Worm (Caenorhabditis elegans): Measurements from ENCODE around the gene nlp-67.
A peak's percentile ranks its signal among the peaks of the same experiment; 100 is the strongest.

The nlp-67 gene

ce11 chrX:16184069-16184468 lies at the start of gene nlp-67:
Gene nlp-67 (plus strand): TSS chrX:16184369.
- TF ChIP-seq ama-1 (optimal IDR thresholded peaks at IDR 0.05) (no peak), php-3 (GFP tag; IDR thresholded peaks at IDR 0.05) (0 out of 2 replicates have a peak, but pooled peaks have one; percentile 16), aha-1 (tag) (peak; percentile 2), zfp-3 (GFP tag; conservative IDR thresholded peaks at IDR 0.05) (no peak), egl-43 (GFP tag; IDR thresholded peaks at IDR 0.05) (0 out of 2 replicates have a peak, but pooled peaks have one; percentile 40)

ce11 chrX:16140822-16141221 lies 43.3 kb upstream of the nlp-67 start:
- no peak for TF ChIP-seq fkh-10 (GFP tag; optimal IDR thresholded peaks at IDR 0.05)
- peak in 1 of 2 experiments; percentile 92 for TF ChIP-seq unc-62 (GFP tag; optimal IDR thresholded peaks at IDR 0.05 in 1 of 2)
- TF ChIP-seq unc-62 (tag; optimal IDR thresholded peaks at IDR 0.05): no peak

DNA sequence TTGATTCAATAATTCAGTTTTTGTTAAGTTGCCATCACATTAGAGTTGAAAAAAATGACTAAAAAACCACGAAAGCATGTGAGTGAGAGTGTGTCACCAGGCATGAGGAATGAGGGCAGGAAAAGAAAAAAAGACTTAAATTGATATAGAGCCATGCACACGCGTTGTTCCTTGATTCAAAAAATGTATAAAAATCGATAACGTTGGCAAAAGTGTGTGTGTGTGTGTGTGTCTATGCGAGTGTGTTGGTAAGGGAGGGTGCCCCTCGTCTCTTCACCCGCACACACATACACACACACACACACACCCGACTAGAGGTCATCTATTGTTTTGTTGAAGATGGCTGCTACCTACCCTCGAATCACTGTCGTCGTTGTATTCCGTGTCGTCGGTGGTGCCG lies 40.3 kb upstream of the nlp-67 start:
- TF ChIP-seq mes-2 (tag; optimal IDR thresholded peaks at IDR 0.05; ENCODE audit: poor library complexity, severe bottlenecking) (peak; percentile 20), tag-97 (GFP tag; IDR thresholded peaks at IDR 0.05) (no peak), arid-1 (GFP tag; conservative IDR thresholded peaks at IDR 0.05) (no peak), hlh-30 (tag; optimal IDR thresholded peaks at IDR 0.05; ENCODE audit: insufficient read depth) (peak; percentile 56), hif-1 (tag; optimal IDR thresholded peaks at IDR 0.05) (peak in 1 of 2 experiments; percentile 20), hmg-1.1 (GFP tag; IDR thresholded peaks at IDR 0.05) (0 out of 2 replicates have a peak, but pooled peaks have one; percentile 38), ceh-62 (tag; optimal IDR thresholded peaks at IDR 0.05) (no peak), pha-4 (GFP tag; IDR thresholded peaks at IDR 0.05) (no peak), pha-4 (tag; optimal IDR thresholded peaks at IDR 0.05) (no peak), ceh-28 (tag; optimal IDR thresholded peaks at IDR 0.05) (peak; percentile 31), hlh-11 (tag; optimal IDR thresholded peaks at IDR 0.05) (peak; percentile 35), lin-29 (GFP tag; IDR thresholded peaks at IDR 0.05) (no peak), dve-1 (tag; optimal IDR thresholded peaks at IDR 0.05; ENCODE audit: insufficient read depth) (peak; percentile 42), ceh-44 (GFP tag; IDR thresholded peaks at IDR 0.05) (no peak), ZK337.2 (GFP tag; IDR thresholded peaks at IDR 0.05) (no peak), mep-1 (tag; optimal IDR thresholded peaks at IDR 0.05) (peak; percentile 26), aha-1 (tag) (no peak), nhr-111 (GFP tag; optimal IDR thresholded peaks at IDR 0.05) (no peak), nhr-28 (tag; optimal IDR thresholded peaks at IDR 0.05) (peak; percentile 60), ama-1 (optimal IDR thresholded peaks at IDR 0.05) (no peak), lsy-2 (tag; optimal IDR thresholded peaks at IDR 0.05) (no peak), nhr-25 (tag; optimal IDR thresholded peaks at IDR 0.05; ENCODE audit: borderline replicate concordance, insufficient read depth) (no peak)

DNA sequence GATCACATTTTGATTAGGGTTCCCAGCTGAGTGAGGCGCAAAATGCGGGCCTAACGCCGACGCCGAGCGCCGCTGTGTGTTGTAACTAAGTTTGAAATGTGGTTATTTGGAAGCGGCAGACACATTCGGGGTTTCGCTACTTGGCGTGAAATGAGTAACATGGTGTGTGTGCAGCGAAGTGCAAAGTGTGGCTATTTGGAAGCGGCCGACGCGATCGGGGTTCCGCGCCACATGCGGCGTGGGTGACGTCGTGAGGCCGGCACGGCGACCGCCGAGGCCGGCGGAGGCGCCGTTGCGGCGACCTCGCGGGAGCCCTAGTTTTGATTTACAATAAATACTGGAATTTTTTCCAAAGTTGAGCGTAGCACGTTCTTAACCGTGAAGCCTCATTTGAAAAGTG lies 39.6 kb upstream of the nlp-67 start:
- TF ChIP-seq D1046.2 (GFP tag; IDR thresholded peaks at IDR 0.05) (no peak), vab-7 (GFP tag; IDR thresholded peaks at IDR 0.05) (0 out of 2 replicates have a peak, but pooled peaks have one; percentile 21), F10B5.3 (tag; optimal IDR thresholded peaks at IDR 0.05) (no peak), ZK546.5 (tag; optimal IDR thresholded peaks at IDR 0.05) (no peak), ceh-32 (tag; optimal IDR thresholded peaks at IDR 0.05; ENCODE audit: poor library complexity) (no peak), mes-2 (tag; optimal IDR thresholded peaks at IDR 0.05; ENCODE audit: poor library complexity, severe bottlenecking) (no peak), nhr-77 (tag; optimal IDR thresholded peaks at IDR 0.05) (no peak), sdz-12 (GFP tag; optimal IDR thresholded peaks at IDR 0.05) (peak; percentile 73), F49E8.2 (tag; optimal IDR thresholded peaks at IDR 0.05; ENCODE audit: borderline replicate concordance) (no peak), F44E2.7 (GFP tag; IDR thresholded peaks at IDR 0.05) (0 out of 2 replicates have a peak, but pooled peaks have one; percentile 12), lin-29 (GFP tag; IDR thresholded peaks at IDR 0.05) (no peak), arid-1 (GFP tag; conservative IDR thresholded peaks at IDR 0.05) (no peak), egl-43 (GFP tag; IDR thresholded peaks at IDR 0.05) (peak; percentile 58; the same call in 1 of the 2 replicates), snpc-4 (tag; optimal IDR thresholded peaks at IDR 0.05) (no peak), duxl-1 (tag; optimal IDR thresholded peaks at IDR 0.05; ENCODE audit: poor library complexity) (no peak), zag-1 (tag; optimal IDR thresholded peaks at IDR 0.05) (no peak), php-3 (GFP tag; IDR thresholded peaks at IDR 0.05) (no peak), ctbp-1 (GFP tag; IDR thresholded peaks at IDR 0.05) (no peak), lin-39 (tag; optimal IDR thresholded peaks at IDR 0.05) (no peak), nhr-111 (GFP tag; optimal IDR thresholded peaks at IDR 0.05) (no peak), set-16 (GFP tag; IDR thresholded peaks at IDR 0.05) (peak; percentile 96), nhr-42 (GFP tag; IDR thresholded peaks at IDR 0.05) (0 out of 2 replicates have a peak, but pooled peaks have one; percentile 38), lsy-2 (tag; optimal IDR thresholded peaks at IDR 0.05) (no peak), dmd-9 (GFP tag; IDR thresholded peaks at IDR 0.05) (no peak)

Data from whole organism, L4 larva.